Worm (Caenorhabditis elegans): ENCODE data around the gene C54D10.3.

- TF ChIP-seq him-1 (tag; optimal IDR thresholded peaks at IDR 0.05) = no peak
- no peak for TF ChIP-seq dao-5 (tag; optimal IDR thresholded peaks at IDR 0.05)
These were observed 9.4 kb upstream of the C54D10.3 start for ce11 chrV:12408996-12409395.
